Worm (Caenorhabditis elegans): ENCODE results near the gene F47D12.7.

The F47D12.7 gene

ce11 chrIII:6265911-6266310, 29.9 kb downstream of the F47D12.7 start, which contains the start of gene srg-6:
Gene srg-6, minus strand, starts transcription at chrIII:6266011.
- TF ChIP-seq unc-62 (GFP tag; optimal IDR thresholded peaks at IDR 0.05): no peak

ce11 chrIII:6264447-6264846, 31.4 kb downstream of the F47D12.7 start, which contains the start of gene srg-5:
Gene srg-5, minus strand, starts transcription at chrIII:6264547.
- TF ChIP-seq unc-62 (GFP tag; optimal IDR thresholded peaks at IDR 0.05): no peak

ce11 chrIII:6261985-6262384, 33.8 kb downstream of the F47D12.7 start, which contains the start of gene srg-4:
Gene srg-4, minus strand, starts transcription at chrIII:6262085.
- no peak for TF ChIP-seq unc-62 (GFP tag; optimal IDR thresholded peaks at IDR 0.05)

ce11 chrIII:6260115-6260514, 35.7 kb downstream of the F47D12.7 start, which contains the start of gene srg-2:
Gene srg-2, minus strand, starts transcription at chrIII:6260215.
- TF ChIP-seq unc-62 (GFP tag; optimal IDR thresholded peaks at IDR 0.05): no peak

- TF ChIP-seq unc-62 (GFP tag; optimal IDR thresholded peaks at IDR 0.05): no peak
Observed at ce11 chrIII:6258262-6258661, 37.6 kb downstream of the F47D12.7 start, which contains the start of gene srg-1. Gene srg-1, minus strand, starts transcription at chrIII:6258362.

- TF ChIP-seq unc-62 (GFP tag; optimal IDR thresholded peaks at IDR 0.05): no peak
Observed at ce11 chrIII:6256675-6257074, 39.1 kb downstream of the F47D12.7 start, which contains the start of gene srg-9. Gene srg-9, minus strand, starts transcription at chrIII:6256775.

ce11 chrIII:6254737-6255136, 41.1 kb downstream of the F47D12.7 start, which contains the start of gene srg-8:
Gene srg-8, minus strand, starts transcription at chrIII:6254837.
- no peak for TF ChIP-seq unc-62 (GFP tag; optimal IDR thresholded peaks at IDR 0.05)

- no peak for TF ChIP-seq unc-62 (GFP tag; optimal IDR thresholded peaks at IDR 0.05)
Observed at ce11 chrIII:6251511-6251910, 44.3 kb downstream of the F47D12.7 start, which contains the start of gene amdh-1. Gene amdh-1, plus strand, starts transcription at chrIII:6251811.

ce11 chrIII:6248064-6248687, 47.6 kb downstream of the F47D12.7 start, which contains the start of the genes gen-1 and stt-3:
Gene gen-1, minus strand, starts transcription at chrIII:6248158.
Gene stt-3, plus strand, starts transcription at chrIII:6248637.
- no peak for TF ChIP-seq unc-62 (GFP tag; optimal IDR thresholded peaks at IDR 0.05)

- TF ChIP-seq unc-62 (GFP tag; optimal IDR thresholded peaks at IDR 0.05): no peak
Observed at ce11 chrIII:6245728-6246127, 50.1 kb downstream of the F47D12.7 start, which contains the start of gene bcas-2. Gene bcas-2, minus strand, starts transcription at chrIII:6245828.

Data from whole organism, dauer.